Worm (Caenorhabditis elegans): ENCODE measurements around the gene glb-30.

The glb-30 gene

ce11 chrIII:1616245-1617026 is 52.0 kb downstream of the glb-30 start (continued):
- peak; percentile 93 for TF ChIP-seq lin-38 (GFP tag; IDR thresholded peaks at IDR 0.05)
- TF ChIP-seq duxl-1 (tag; optimal IDR thresholded peaks at IDR 0.05; ENCODE audit: poor library complexity) = peak; percentile 76
- TF ChIP-seq snpc-1.2 (GFP tag; IDR thresholded peaks at IDR 0.05) = no peak
- TF ChIP-seq lim-7 (GFP tag; IDR thresholded peaks at IDR 0.05) = peak; percentile 65
- TF ChIP-seq F10B5.3 (tag; optimal IDR thresholded peaks at IDR 0.05) = peak; percentile 24
- no peak for TF ChIP-seq nhr-11 (tag; optimal IDR thresholded peaks at IDR 0.05)
- peak; percentile 78 for TF ChIP-seq egl-43 (GFP tag; IDR thresholded peaks at IDR 0.05)
- no peak for TF ChIP-seq rbr-2 (tag; optimal IDR thresholded peaks at IDR 0.05)
- TF ChIP-seq unc-39 (tag; optimal IDR thresholded peaks at IDR 0.05) = no peak
- no peak for TF ChIP-seq jun-1 (tag; optimal IDR thresholded peaks at IDR 0.05)
- peak; percentile 18 for TF ChIP-seq dve-1 (tag; optimal IDR thresholded peaks at IDR 0.05; ENCODE audit: insufficient read depth)
- TF ChIP-seq nhr-28 (tag; optimal IDR thresholded peaks at IDR 0.05) = no peak
- no peak for TF ChIP-seq nhr-77 (tag; optimal IDR thresholded peaks at IDR 0.05)
- TF ChIP-seq mdl-1 (tag; optimal IDR thresholded peaks at IDR 0.05) = no peak
- TF ChIP-seq lin-39 (tag; optimal IDR thresholded peaks at IDR 0.05) = no peak
- no peak for TF ChIP-seq set-16 (GFP tag; IDR thresholded peaks at IDR 0.05)
- no peak for TF ChIP-seq nhr-76 (tag; optimal IDR thresholded peaks at IDR 0.05)
- 0 out of 2 replicates have a peak, but pooled peaks have one; percentile 71 for TF ChIP-seq Y48G9A.11 (GFP tag; IDR thresholded peaks at IDR 0.05)
- no peak for TF ChIP-seq zip-11 (GFP tag; IDR thresholded peaks at IDR 0.05)
- TF ChIP-seq ama-1 (optimal IDR thresholded peaks at IDR 0.05) = peak; percentile 91
- TF ChIP-seq snpc-4 (tag; optimal IDR thresholded peaks at IDR 0.05) = no peak
- TF ChIP-seq mxl-2 (GFP tag; conservative IDR thresholded peaks at IDR 0.05) = no peak
- peak; percentile 52; the same call in 1 of the 2 replicates for TF ChIP-seq vab-7 (GFP tag; IDR thresholded peaks at IDR 0.05)
- TF ChIP-seq zfp-2 (tag; optimal IDR thresholded peaks at IDR 0.05) = no peak
- peak; percentile 28 for TF ChIP-seq hlh-30 (tag; optimal IDR thresholded peaks at IDR 0.05; ENCODE audit: insufficient read depth)
- peak; percentile 38 for TF ChIP-seq hlh-11 (tag; optimal IDR thresholded peaks at IDR 0.05)
- peak in 1 of 2 experiments; percentile 77 for TF ChIP-seq lsy-2 (tag; optimal IDR thresholded peaks at IDR 0.05)
- TF ChIP-seq R02D3.7 (tag; optimal IDR thresholded peaks at IDR 0.05) = no peak
- no peak for TF ChIP-seq unc-62 (GFP tag; optimal IDR thresholded peaks at IDR 0.05 in 1 of 2)
- TF ChIP-seq unc-62 (tag; optimal IDR thresholded peaks at IDR 0.05) = no peak
- 0 out of 2 replicates have a peak, but pooled peaks have one; percentile 35 for TF ChIP-seq nhr-41 (GFP tag; IDR thresholded peaks at IDR 0.05)
- no peak for TF ChIP-seq pqm-1 (tag; optimal IDR thresholded peaks at IDR 0.05)
- TF ChIP-seq ZK337.2 (GFP tag; IDR thresholded peaks at IDR 0.05) = no peak
- TF ChIP-seq mep-1 (tag; optimal IDR thresholded peaks at IDR 0.05) = peak; percentile 59
- TF ChIP-seq nhr-111 (GFP tag; optimal IDR thresholded peaks at IDR 0.05) = no peak
- no peak for TF ChIP-seq skn-1 (tag; optimal IDR thresholded peaks at IDR 0.05)
- TF ChIP-seq madf-5 (GFP tag; IDR thresholded peaks at IDR 0.05) = no peak
- no peak for TF ChIP-seq mxl-3 (GFP tag; optimal IDR thresholded peaks at IDR 0.05)
- no peak for TF ChIP-seq mdt-29 (GFP tag; IDR thresholded peaks at IDR 0.05)
- TF ChIP-seq lin-15B (tag; optimal IDR thresholded peaks at IDR 0.05) = peak; percentile 29
- peak; percentile 54 for TF ChIP-seq mes-2 (tag; optimal IDR thresholded peaks at IDR 0.05; ENCODE audit: poor library complexity, severe bottlenecking)
- TF ChIP-seq ceh-82 (tag; optimal IDR thresholded peaks at IDR 0.05) = no peak
- TF ChIP-seq ztf-11 (tag; optimal IDR thresholded peaks at IDR 0.05) = no peak
- no peak for TF ChIP-seq ZK546.5 (tag; optimal IDR thresholded peaks at IDR 0.05)
- TF ChIP-seq arid-1 (GFP tag; conservative IDR thresholded peaks at IDR 0.05) = peak; percentile 75
- TF ChIP-seq nhr-42 (GFP tag; IDR thresholded peaks at IDR 0.05) = peak; percentile 65; the same call in 1 of the 2 replicates
- no peak for TF ChIP-seq daf-19 (GFP tag; conservative IDR thresholded peaks at IDR 0.05)
- no peak for TF ChIP-seq lir-3 (tag; optimal IDR thresholded peaks at IDR 0.05)
- peak; percentile 2 to 49 for TF ChIP-seq daf-16 (GFP tag; optimal IDR thresholded peaks at IDR 0.05)
- peak; percentile 14 for TF ChIP-seq daf-16 (tag; optimal IDR thresholded peaks at IDR 0.05)
- TF ChIP-seq ctbp-1 (GFP tag; IDR thresholded peaks at IDR 0.05) = 0 out of 2 replicates have a peak, but pooled peaks have one; percentile 66

Measured in whole organism, L4 larva.